Worm (Caenorhabditis elegans) whole organism, early embryonic: ENCODE results near the gene C16C8.18.
A peak's percentile ranks its signal among the peaks of the same experiment; 100 is the strongest.
"Not testable (repeated sequence)": the region's sequence is repeated elsewhere in the genome, so short reads cannot be mapped to it uniquely, and the experiment has no call there.

Experiments used
- B0310.2 ChIP-seq: sonication (generic microtip); optimal IDR thresholded peaks from 2 replicates; lab custom pipeline; 2016; ENCODE audit warnings: mild to moderate bottlenecking, missing genetic modification characterization, missing compliant biosample characterization
- F13C5.2 ChIP-seq: sonication (generic microtip); optimal IDR thresholded peaks from 2 replicates; lab custom pipeline; 2017; ENCODE audit warnings: mild to moderate bottlenecking, missing genetic modification characterization, inconsistent platforms, missing compliant biosample characterization
- aly-1 ChIP-seq: sonication (generic microtip); optimal IDR thresholded peaks from 2 replicates; lab custom pipeline; 2016; ENCODE audit warnings: missing genetic modification characterization, missing compliant biosample characterization
- ama-1 ChIP-seq: fragments of 150-350 bp; optimal IDR thresholded peaks from 2 replicates; lab custom pipeline; 2014
- ceh-13 ChIP-seq: fragments of 200-800 bp; sonication (Bioruptor generic); optimal IDR thresholded peaks from 2 replicates; lab custom pipeline; 2018; ENCODE audit warnings: mild to moderate bottlenecking, missing genetic modification characterization, missing compliant biosample characterization
- ceh-36 ChIP-seq: sonication (generic microtip); optimal IDR thresholded peaks from 2 replicates; lab custom pipeline; 2016; ENCODE audit warnings: missing genetic modification characterization, inconsistent platforms, missing compliant biosample characterization
- ets-7 ChIP-seq: sonication (generic microtip); optimal IDR thresholded peaks from 2 replicates; lab custom pipeline; 2016; ENCODE audit warnings: missing genotype, missing genetic modification characterization, missing compliant biosample characterization
- flt-1 ChIP-seq: fragments of 200-800 bp; sonication (Bioruptor generic); IDR thresholded peaks from 2 replicates; pipeline ENCODE4 v1.3.6; 2022; ENCODE audit warnings: missing genetic modification characterization, missing compliant biosample characterization
- hmbx-1 ChIP-seq: sonication (generic microtip); optimal IDR thresholded peaks from 2 replicates; lab custom pipeline; 2016; ENCODE audit warnings: mild to moderate bottlenecking, missing genetic modification characterization, missing compliant biosample characterization
- hmg-4 ChIP-seq: fragments of 200-800 bp; sonication (Bioruptor generic); optimal IDR thresholded peaks from 2 replicates; lab custom pipeline; 2018; ENCODE audit warnings: mild to moderate bottlenecking, missing genetic modification characterization, missing compliant biosample characterization
- hnd-1 ChIP-seq: sonication (generic microtip); optimal IDR thresholded peaks from 2 replicates; lab custom pipeline; 2016; ENCODE audit warnings: missing genetic modification characterization, missing compliant biosample characterization
- pes-1 ChIP-seq: fragments of 200-800 bp; sonication (Bioruptor generic); IDR thresholded peaks from 2 replicates; pipeline ENCODE4 v1.3.6; 2022; ENCODE audit warnings: missing genetic modification reagents, missing genetic modification characterization, missing compliant biosample characterization
- scrt-1 ChIP-seq: fragments of 200-800 bp; sonication (Bioruptor generic); IDR thresholded peaks from 2 replicates; pipeline ENCODE4 v1.3.6; 2022; ENCODE audit warnings: missing genetic modification characterization, missing compliant biosample characterization
- sea-1 ChIP-seq: fragments of 200-800 bp; sonication (Bioruptor generic); conservative IDR thresholded peaks from 2 replicates; pipeline ENCODE4 v1.3.6; 2022; ENCODE audit warnings: missing genetic modification characterization, missing compliant biosample characterization
- tbx-11 ChIP-seq: fragments of 200-800 bp; sonication (Bioruptor generic); IDR thresholded peaks from 2 replicates; pipeline ENCODE4 v1.3.6; 2022; ENCODE audit warnings: missing genetic modification characterization, missing compliant biosample characterization
- tbx-37 ChIP-seq: fragments of 200-800 bp; sonication (Bioruptor generic); conservative IDR thresholded peaks from 2 replicates; pipeline ENCODE4 v1.3.6; 2022; ENCODE audit warnings: missing genetic modification reagents, missing genetic modification characterization, missing compliant biosample characterization
- tra-4 ChIP-seq: sonication (generic microtip); optimal IDR thresholded peaks from 2 replicates; lab custom pipeline; 2017; ENCODE audit warnings: missing genetic modification characterization, missing compliant biosample characterization

The C16C8.18 gene

ce11 chrII:3447906-3448305 is 18.4 kb downstream of the C16C8.18 start, which contains the start of gene C16C8.21:
C16C8.21 (plus strand) TSS chrII:3448206.
- no peak for TF ChIP-seq pes-1
- no peak for TF ChIP-seq tra-4
- no peak for TF ChIP-seq ama-1 (lab: Kevin White, UChicago)
- TF ChIP-seq tbx-37 (GFP tag; lab: Robert Waterston, UW), result no peak
- no peak for TF ChIP-seq aly-1 (tag; lab: Kevin White, UChicago)
- no peak for TF ChIP-seq ets-7 (tag; lab: Kevin White, UChicago)
- no peak for TF ChIP-seq ceh-36 (tag; lab: Kevin White, UChicago)
- no peak for TF ChIP-seq flt-1
- TF ChIP-seq hmg-4 (GFP tag; lab: Kevin White, UChicago), result no peak
- TF ChIP-seq sea-1 (GFP tag; lab: Robert Waterston, UW), result no peak
- TF ChIP-seq hnd-1 (tag; lab: Kevin White, UChicago), result no peak
- TF ChIP-seq hmbx-1 (tag; lab: Kevin White, UChicago), result no peak
- TF ChIP-seq scrt-1 (GFP tag; lab: Robert Waterston, UW), result no peak

- TF ChIP-seq hmbx-1 (tag; lab: Kevin White, UChicago), result no peak
- no peak for TF ChIP-seq sea-1 (GFP tag; lab: Robert Waterston, UW)
- no peak for TF ChIP-seq F13C5.2
- TF ChIP-seq hmg-4 (GFP tag; lab: Kevin White, UChicago), result no peak
- no peak for TF ChIP-seq aly-1 (tag; lab: Kevin White, UChicago)
- TF ChIP-seq scrt-1 (GFP tag; lab: Robert Waterston, UW), result no peak
- TF ChIP-seq ceh-36 (tag; lab: Kevin White, UChicago), result no peak
- TF ChIP-seq ets-7 (tag; lab: Kevin White, UChicago), result no peak
- no peak for TF ChIP-seq tra-4
- no peak for TF ChIP-seq hnd-1 (tag; lab: Kevin White, UChicago)
- TF ChIP-seq pes-1, result no peak
- no peak for TF ChIP-seq tbx-37 (GFP tag; lab: Robert Waterston, UW)
- TF ChIP-seq ceh-13, result no peak
- TF ChIP-seq ama-1 (lab: Kevin White, UChicago), result no peak
Observed at ce11 chrII:3448776-3449280, 19.3 kb downstream of the C16C8.18 start, which contains the start of gene C16C8.25. C16C8.25 (plus strand) TSS chrII:3449230.

ce11 chrII:3449514-3449913 is 20.0 kb downstream of the C16C8.18 start, which contains the start of gene C16C8.14:
C16C8.14 (plus strand) TSS chrII:3449814.
- not testable (repeated sequence) for TF ChIP-seq tbx-11; flt-1; aly-1 (tag; lab: Kevin White, UChicago)

- TF ChIP-seq F13C5.2 (no peak), ceh-13 (no peak), scrt-1 (GFP tag; lab: Robert Waterston, UW) (no peak), ets-7 (tag; lab: Kevin White, UChicago) (no peak), ama-1 (lab: Kevin White, UChicago) (no peak), sea-1 (GFP tag; lab: Robert Waterston, UW) (no peak), tbx-11 (no peak), tra-4 (no peak), aly-1 (tag; lab: Kevin White, UChicago) (no peak), pes-1 (no peak), flt-1 (no peak), hnd-1 (tag; lab: Kevin White, UChicago) (no peak), hmg-4 (GFP tag; lab: Kevin White, UChicago) (no peak)
Observed at ce11 chrII:3452421-3452820, 22.9 kb downstream of the C16C8.18 start, which contains the start of gene C16C8.12. C16C8.12 (plus strand) TSS chrII:3452721.

- no peak for TF ChIP-seq ceh-36 (tag; lab: Kevin White, UChicago)
- no peak for TF ChIP-seq tbx-11
- TF ChIP-seq hmbx-1 (tag; lab: Kevin White, UChicago), result no peak
- no peak for TF ChIP-seq pes-1
- TF ChIP-seq sea-1 (GFP tag; lab: Robert Waterston, UW), result no peak
- TF ChIP-seq hnd-1 (tag; lab: Kevin White, UChicago), result no peak
- no peak for TF ChIP-seq ama-1 (lab: Kevin White, UChicago)
- no peak for TF ChIP-seq ceh-13
- no peak for TF ChIP-seq flt-1
- TF ChIP-seq ets-7 (tag; lab: Kevin White, UChicago), result no peak
- no peak for TF ChIP-seq scrt-1 (GFP tag; lab: Robert Waterston, UW)
- TF ChIP-seq F13C5.2, result no peak
- no peak for TF ChIP-seq tra-4
- no peak for TF ChIP-seq tbx-37 (GFP tag; lab: Robert Waterston, UW)
Observed at ce11 chrII:3453521-3453920, 24.0 kb downstream of the C16C8.18 start, which contains the start of gene C16C8.11. C16C8.11 (plus strand) TSS chrII:3453708.

ce11 chrII:3458209-3458608 is 28.7 kb downstream of the C16C8.18 start, which contains the start of the genes C16C8.26 and C16C8.19:
C16C8.26 (minus strand) TSS chrII:3458309.
C16C8.19 (plus strand) TSS chrII:3458487.
- no peak for TF ChIP-seq tra-4
- TF ChIP-seq hmbx-1 (tag; lab: Kevin White, UChicago), result no peak
- TF ChIP-seq F13C5.2, result no peak
- no peak for TF ChIP-seq tbx-11
- TF ChIP-seq ama-1 (lab: Kevin White, UChicago), result no peak
- no peak for TF ChIP-seq ets-7 (tag; lab: Kevin White, UChicago)
- TF ChIP-seq scrt-1 (GFP tag; lab: Robert Waterston, UW), result no peak
- TF ChIP-seq ceh-36 (tag; lab: Kevin White, UChicago), result no peak
- no peak for TF ChIP-seq tbx-37 (GFP tag; lab: Robert Waterston, UW)
- no peak for TF ChIP-seq aly-1 (tag; lab: Kevin White, UChicago)
- no peak for TF ChIP-seq hmg-4 (GFP tag; lab: Kevin White, UChicago)

- TF ChIP-seq F13C5.2 (no peak), ceh-36 (tag; lab: Kevin White, UChicago) (peak; percentile 69)
Observed at ce11 chrII:3459199-3459598, 29.7 kb downstream of the C16C8.18 start.

- TF ChIP-seq pes-1 (no peak), hmg-4 (GFP tag; lab: Kevin White, UChicago) (no peak), F13C5.2 (no peak), sea-1 (GFP tag; lab: Robert Waterston, UW) (no peak), tra-4 (no peak), ceh-36 (tag; lab: Kevin White, UChicago) (no peak), scrt-1 (GFP tag; lab: Robert Waterston, UW) (no peak), ets-7 (tag; lab: Kevin White, UChicago) (no peak), tbx-37 (GFP tag; lab: Robert Waterston, UW) (no peak), ama-1 (lab: Kevin White, UChicago) (no peak), B0310.2 (tag; lab: Kevin White, UChicago) (no peak), tbx-11 (no peak), hmbx-1 (tag; lab: Kevin White, UChicago) (no peak), ceh-13 (no peak), flt-1 (no peak), aly-1 (tag; lab: Kevin White, UChicago) (no peak), hnd-1 (tag; lab: Kevin White, UChicago) (no peak)
Observed at ce11 chrII:3460048-3460447, 30.5 kb downstream of the C16C8.18 start, which contains the start of gene C16C8.7. C16C8.7 (minus strand) TSS chrII:3460148.
